Fruit fly (Drosophila melanogaster) whole organism, embryonic: ENCODE data around the gene Dh31.

ENCODE experiments used
- Ada2b ChIP-seq: fragments of 200-800 bp; sonication (Bioruptor generic); IDR thresholded peaks from 2 replicates; pipeline ENCODE4 v1.3.6; 2022; ENCODE audit warnings: missing biosample characterization, missing genetic modification characterization
- Awh ChIP-seq: fragments of 200-800 bp; sonication (Bioruptor generic); IDR thresholded peaks from 2 replicates; pipeline ENCODE4, ENCODE4 v1.3.6; 2022; ENCODE audit warnings: missing biosample characterization, missing genetic modification characterization
- BEAF-32 ChIP-seq: fragments of 200-800 bp; sonication (Bioruptor generic); optimal IDR thresholded peaks from 3 replicates; lab custom pipeline; 2017; ENCODE audit warnings: missing biosample characterization, missing genetic modification characterization, mild to moderate bottlenecking, moderate library complexity, missing genetic modification reagents
- CG10147 ChIP-seq: fragments of 200-800 bp; sonication (Bioruptor generic); optimal IDR thresholded peaks from 2 replicates; lab custom pipeline; 2019; ENCODE audit warnings: missing biosample characterization, mild to moderate bottlenecking, missing genetic modification characterization, moderate library complexity
- CG10274 ChIP-seq: fragments of 200-800 bp; sonication (Bioruptor generic); optimal IDR thresholded peaks from 3 replicates; lab custom pipeline; 2017; ENCODE audit warnings: missing biosample characterization, mild to moderate bottlenecking, missing genetic modification characterization
- CG12155 ChIP-seq: fragments of 200-800 bp; sonication (Bioruptor generic); optimal IDR thresholded peaks from 3 replicates; lab custom pipeline; 2016; ENCODE audit warnings: missing biosample characterization, missing genetic modification characterization
- CG12219 ChIP-seq: fragments of 200-800 bp; sonication (Bioruptor generic); optimal IDR thresholded peaks from 3 replicates; lab custom pipeline; 2018; ENCODE audit warnings: missing biosample characterization, mild to moderate bottlenecking, missing genetic modification characterization
- CG13424 ChIP-seq: fragments of 200-800 bp; sonication (Bioruptor generic); optimal IDR thresholded peaks from 2 replicates; lab custom pipeline; 2019; ENCODE audit warnings: missing biosample characterization, mild to moderate bottlenecking, missing genetic modification characterization, moderate library complexity
- CG14860 ChIP-seq: fragments of 200-800 bp; sonication (Bioruptor generic); IDR thresholded peaks from 3 replicates; pipeline ENCODE4 v1.3.6; 2022; ENCODE audit warnings: missing biosample characterization, missing genetic modification characterization; ENCODE audit not compliant: partially characterized antibody
- CG15479 ChIP-seq: fragments of 200-800 bp; sonication (Bioruptor generic); optimal IDR thresholded peaks from 3 replicates; lab custom pipeline; 2019; ENCODE audit warnings: missing biosample characterization, mild to moderate bottlenecking, missing genetic modification characterization, moderate library complexity
- CG17328 ChIP-seq: fragments of 200-800 bp; sonication (Bioruptor generic); IDR thresholded peaks from 2 replicates; pipeline ENCODE4 v1.3.6; 2022; ENCODE audit warnings: missing biosample characterization, missing genetic modification characterization
- CG18619 ChIP-seq: fragments of 200-800 bp; sonication (Bioruptor generic); optimal IDR thresholded peaks from 3 replicates; lab custom pipeline; 2017; ENCODE audit warnings: missing biosample characterization, mild to moderate bottlenecking, missing genetic modification characterization
- CG3847 ChIP-seq: fragments of 200-800 bp; sonication (Bioruptor generic); IDR thresholded peaks from 2 replicates; pipeline ENCODE4 v1.3.6; 2022; ENCODE audit warnings: missing biosample characterization, missing genetic modification characterization
- CG4360 ChIP-seq: fragments of 200-800 bp; sonication (Bioruptor generic); IDR thresholded peaks from 2 replicates; pipeline ENCODE4 v1.3.6; 2022; ENCODE audit warnings: missing biosample characterization, missing genetic modification characterization
- CG5180 ChIP-seq: fragments of 200-800 bp; sonication (Bioruptor generic); optimal IDR thresholded peaks from 3 replicates; lab custom pipeline; 2017; ENCODE audit warnings: missing biosample characterization, missing genetic modification characterization, mild to moderate bottlenecking, moderate library complexity, missing genetic modification reagents
- CG8089 ChIP-seq: fragments of 200-800 bp; sonication (Bioruptor generic); optimal IDR thresholded peaks from 3 replicates; lab custom pipeline; 2016; ENCODE audit warnings: missing biosample characterization, missing genetic modification characterization
- CG8281 ChIP-seq: fragments of 200-800 bp; sonication (Bioruptor generic); optimal IDR thresholded peaks from 2 replicates; lab custom pipeline; 2018; ENCODE audit warnings: missing biosample characterization, mild to moderate bottlenecking, missing genetic modification characterization, moderate library complexity
- CG9797 ChIP-seq: fragments of 200-800 bp; sonication (Bioruptor generic); optimal IDR thresholded peaks from 3 replicates; lab custom pipeline; 2018; ENCODE audit warnings: missing biosample characterization, mild to moderate bottlenecking, missing genetic modification characterization
- CoRest ChIP-seq: fragments of 200-800 bp; sonication (Bioruptor generic); optimal IDR thresholded peaks from 3 replicates; lab custom pipeline; 2018; ENCODE audit warnings: missing biosample characterization, mild to moderate bottlenecking, missing genetic modification characterization, moderate library complexity
- D ChIP-seq, 2 experiments: fragments of 200-800 bp in 1 of 2; fragments of >200 bp in 1 of 2; sonication (Bioruptor generic) in 1 of 2; optimal IDR thresholded peaks; 2 replicates in 1 of 2; 3 replicates in 1 of 2; lab custom pipeline; 2017; ENCODE audit warnings: mild to moderate bottlenecking in 1 of 2, missing biosample characterization in 1 of 2, missing genetic modification characterization in 1 of 2, missing genetic modification reagents in 1 of 2
- D19A ChIP-seq: fragments of 200-800 bp; optimal IDR thresholded peaks from 3 replicates; lab custom pipeline; 2019; ENCODE audit warnings: missing biosample characterization, mild to moderate bottlenecking, missing genetic modification characterization, moderate library complexity
- Fer2 ChIP-seq: fragments of 200-800 bp; sonication (Bioruptor generic); optimal IDR thresholded peaks from 2 replicates; lab custom pipeline; 2018; ENCODE audit warnings: missing biosample characterization, mild to moderate bottlenecking, missing genetic modification characterization, moderate library complexity
- Fer3 ChIP-seq: fragments of 200-800 bp; sonication (Bioruptor generic); optimal IDR thresholded peaks from 2 replicates; lab custom pipeline; 2018; ENCODE audit warnings: missing biosample characterization, mild to moderate bottlenecking, missing genetic modification characterization, moderate library complexity
- GATAe ChIP-seq: fragments of 200-800 bp; sonication (Bioruptor generic); conservative IDR thresholded peaks from 2 replicates; pipeline ENCODE4 v1.3.6; 2022; ENCODE audit warnings: missing biosample characterization, missing genetic modification characterization
- HLH54F ChIP-seq: fragments of 200-800 bp; sonication (Bioruptor generic); optimal IDR thresholded peaks from 3 replicates; lab custom pipeline; 2016; ENCODE audit warnings: missing biosample characterization, missing genetic modification characterization
- Jarid2 ChIP-seq: fragments of 200-800 bp; sonication (Bioruptor generic); optimal IDR thresholded peaks from 3 replicates; lab custom pipeline; 2017; ENCODE audit warnings: mild to moderate bottlenecking, missing biosample characterization, missing genetic modification reagents, missing genetic modification characterization
- MBD-R2 ChIP-seq: fragments of 200-800 bp; sonication (Bioruptor generic); IDR thresholded peaks from 2 replicates; pipeline ENCODE4 v1.3.6; 2022; ENCODE audit warnings: missing biosample characterization, missing genetic modification characterization
- Optix ChIP-seq: fragments of 200-800 bp; sonication (Bioruptor generic); IDR thresholded peaks from 3 replicates; pipeline ENCODE4 v1.3.6; 2022; ENCODE audit warnings: missing biosample characterization, missing genetic modification characterization
- Scr ChIP-seq: fragments of 200-800 bp; sonication (Bioruptor generic); IDR thresholded peaks from 2 replicates; pipeline ENCODE4 v1.3.6; 2022; ENCODE audit warnings: missing biosample characterization, missing genetic modification characterization; ENCODE audit not compliant: partially characterized antibody
- Taf1 ChIP-seq: fragments of 200-800 bp; sonication (Bioruptor generic); IDR thresholded peaks from 2 replicates; pipeline ENCODE4 v1.3.6; 2022; ENCODE audit warnings: missing biosample characterization, missing genetic modification characterization
- abd-A ChIP-seq: fragments of 200-800 bp; sonication (Bioruptor generic); optimal IDR thresholded peaks from 3 replicates; lab custom pipeline; 2019; ENCODE audit warnings: missing biosample characterization, mild to moderate bottlenecking, missing genetic modification characterization, moderate library complexity
- ara ChIP-seq: fragments of 200-800 bp; sonication (Bioruptor generic); IDR thresholded peaks from 2 replicates; pipeline ENCODE4 v1.3.6; 2022; ENCODE audit warnings: missing biosample characterization, missing genetic modification characterization
- br ChIP-seq: fragments of >200 bp; optimal IDR thresholded peaks from 2 replicates; lab custom pipeline; 2017
- cas ChIP-seq: fragments of 200-800 bp; sonication (Bioruptor generic); IDR thresholded peaks from 2 replicates; pipeline ENCODE4 v1.3.6; 2022; ENCODE audit warnings: missing biosample characterization, missing genetic modification characterization
- cato ChIP-seq: fragments of 200-800 bp; sonication (Bioruptor generic); optimal IDR thresholded peaks from 2 replicates; lab custom pipeline; 2016; ENCODE audit warnings: missing biosample characterization, missing genetic modification characterization, borderline replicate concordance
- chif ChIP-seq, 2 experiments: fragments of 200-800 bp; sonication (Bioruptor generic); optimal IDR thresholded peaks; 3 replicates each; lab custom pipeline; 2016; ENCODE audit warnings: missing biosample characterization in 2 of 2, missing genetic modification characterization in 2 of 2
- fd96Cb ChIP-seq: fragments of 200-800 bp; sonication (Bioruptor generic); optimal IDR thresholded peaks from 2 replicates; lab custom pipeline; 2018; ENCODE audit warnings: missing biosample characterization, mild to moderate bottlenecking, missing genetic modification characterization, moderate library complexity
- gro ChIP-seq: fragments of 200-800 bp; sonication (Bioruptor generic); optimal IDR thresholded peaks from 2 replicates; lab custom pipeline; 2016; ENCODE audit warnings: missing biosample characterization, missing genetic modification characterization
- ham ChIP-seq: fragments of 200-800 bp; sonication (Bioruptor generic); IDR thresholded peaks from 2 replicates; pipeline ENCODE4 v1.3.6; 2022; ENCODE audit warnings: missing biosample characterization, missing genetic modification characterization
- lilli ChIP-seq: fragments of 200-800 bp; sonication (Bioruptor generic); optimal IDR thresholded peaks from 3 replicates; lab custom pipeline; 2016; ENCODE audit warnings: missing biosample characterization, missing genetic modification characterization
- lola ChIP-seq, 3 experiments: fragments of >200 bp in 2 of 3; fragments of 200-800 bp in 1 of 3; sonication (Bioruptor generic) in 1 of 3; optimal IDR thresholded peaks; 2 replicates each; lab custom pipeline; 2017 to 2019; ENCODE audit warnings: missing biosample characterization in 3 of 3, missing genetic modification characterization in 3 of 3, mild to moderate bottlenecking in 1 of 3, moderate library complexity in 1 of 3
- pros ChIP-seq: fragments of 200-800 bp; sonication (Bioruptor generic); optimal IDR thresholded peaks from 3 replicates; lab custom pipeline; 2019; ENCODE audit warnings: missing biosample characterization, mild to moderate bottlenecking, missing genetic modification characterization, moderate library complexity
- ranshi ChIP-seq: fragments of 200-800 bp; sonication (Bioruptor generic); IDR thresholded peaks from 2 replicates; pipeline ENCODE4 v1.3.6; 2022; ENCODE audit warnings: missing biosample characterization, missing genetic modification characterization
- sc ChIP-seq, 3 experiments: fragments of >200 bp in 2 of 3; fragments of 200-800 bp in 1 of 3; sonication (Bioruptor generic) in 1 of 3; optimal IDR thresholded peaks; 2 replicates in 2 of 3; 3 replicates in 1 of 3; lab custom pipeline; 2017; ENCODE audit warnings: mild to moderate bottlenecking in 1 of 3, missing biosample characterization in 1 of 3, missing genetic modification characterization in 1 of 3, missing genetic modification reagents in 1 of 3
- schlank ChIP-seq: fragments of 200-800 bp; sonication (Bioruptor generic); optimal IDR thresholded peaks from 2 replicates; lab custom pipeline; 2018; ENCODE audit warnings: missing biosample characterization, mild to moderate bottlenecking, missing genetic modification characterization
- slou ChIP-seq: fragments of 200-800 bp; sonication (Bioruptor generic); optimal IDR thresholded peaks from 3 replicates; lab custom pipeline; 2016; ENCODE audit warnings: missing biosample characterization, missing genetic modification characterization
- sr ChIP-seq: fragments of 200-800 bp; sonication (Bioruptor generic); IDR thresholded peaks from 3 replicates; pipeline ENCODE4 v1.3.6; 2022; ENCODE audit warnings: missing biosample characterization, missing genetic modification characterization
- tx ChIP-seq: fragments of 200-800 bp; sonication (Bioruptor generic); optimal IDR thresholded peaks from 2 replicates; lab custom pipeline; 2016; ENCODE audit warnings: missing biosample characterization, missing genetic modification characterization
- unc-4 ChIP-seq: fragments of 200-800 bp; sonication (Bioruptor generic); IDR thresholded peaks from 2 replicates; pipeline ENCODE4 v1.3.6; 2022; ENCODE audit warnings: missing biosample characterization, missing genetic modification characterization; ENCODE audit not compliant: partially characterized antibody
- wor ChIP-seq: fragments of 200-800 bp; sonication (Bioruptor generic); IDR thresholded peaks from 2 replicates; pipeline ENCODE4 v1.3.6; 2022; ENCODE audit warnings: missing biosample characterization, missing genetic modification characterization

Gene Dh31

DNA sequence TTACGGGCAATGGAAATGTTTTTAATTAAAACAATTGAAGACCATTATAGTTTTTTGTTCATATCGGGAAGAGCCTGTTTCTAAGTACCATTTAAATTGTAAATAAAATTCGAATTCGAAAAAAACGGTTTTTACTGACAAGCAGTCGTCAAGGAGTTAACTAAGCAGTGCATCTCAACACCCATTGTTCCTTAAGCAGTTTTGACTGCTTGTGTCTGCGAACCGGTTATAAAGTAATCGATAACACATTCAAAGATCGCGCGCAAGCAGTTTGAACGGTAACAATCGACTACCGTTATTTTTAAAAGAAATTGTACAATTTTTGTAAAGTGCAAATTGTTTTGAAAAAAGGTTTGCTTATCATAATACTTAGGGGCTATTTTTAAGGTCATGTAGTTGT lies 28.7 kb downstream of the Dh31 start (continued):
- no peak for TF ChIP-seq wor (GFP tag; lab: Robert Waterston, UW)
- TF ChIP-seq chif (GFP tag; optimal IDR thresholded peaks at IDR 0.05; lab: Kevin White, UChicago), result no peak
- TF ChIP-seq CG5180 (GFP tag; lab: Kevin White, UChicago), result no peak
- TF ChIP-seq unc-4, result no peak
- peak; percentile 54 for TF ChIP-seq BEAF-32 (GFP tag; lab: Kevin White, UChicago)
- no peak for TF ChIP-seq Awh (GFP tag; lab: Robert Waterston, UW)
- no peak for TF ChIP-seq br (lab: Kevin White, UChicago)
- TF ChIP-seq D (optimal IDR thresholded peaks at IDR 0.05; lab: Kevin White, UChicago), result peak; percentile 75
- peak; percentile 51 for TF ChIP-seq D (GFP tag; optimal IDR thresholded peaks at IDR 0.05; lab: Kevin White, UChicago)
- TF ChIP-seq cato, result no peak
- no peak for TF ChIP-seq CG4360
- no peak for TF ChIP-seq sc (optimal IDR thresholded peaks at IDR 0.05; lab: Kevin White, UChicago)
- TF ChIP-seq sc (GFP tag; optimal IDR thresholded peaks at IDR 0.05; lab: Kevin White, UChicago), result no peak
- TF ChIP-seq sr (GFP tag; lab: Robert Waterston, UW), result no peak
- TF ChIP-seq CG3847 (GFP tag; lab: Robert Waterston, UW), result no peak
- no peak for TF ChIP-seq Fer3
- no peak for TF ChIP-seq abd-A (tag; lab: Kevin White, UChicago)
- no peak for TF ChIP-seq ara
- no peak for TF ChIP-seq tx (GFP tag; lab: Kevin White, UChicago)
- TF ChIP-seq fd96Cb (tag; lab: Kevin White, UChicago), result no peak
- TF ChIP-seq gro (GFP tag; lab: Kevin White, UChicago), result no peak
- no peak for TF ChIP-seq Jarid2 (GFP tag; lab: Kevin White, UChicago)
- no peak for TF ChIP-seq slou (GFP tag; lab: Kevin White, UChicago)
- no peak for TF ChIP-seq lilli
- no peak for TF ChIP-seq schlank (tag; lab: Kevin White, UChicago)
- no peak for TF ChIP-seq CG10274
- TF ChIP-seq CG8089 (GFP tag; lab: Kevin White, UChicago), result no peak
- TF ChIP-seq Optix (GFP tag; lab: Robert Waterston, UW), result no peak
- TF ChIP-seq pros (GFP tag; lab: Kevin White, UChicago), result no peak
- TF ChIP-seq CG12219 (GFP tag; lab: Kevin White, UChicago), result no peak
- TF ChIP-seq CG18619 (GFP tag; lab: Kevin White, UChicago), result no peak
- no peak for TF ChIP-seq lola (GFP tag; optimal IDR thresholded peaks at IDR 0.05; lab: Kevin White, UChicago)
- TF ChIP-seq CG8281 (tag; lab: Kevin White, UChicago), result no peak
- peak; percentile 7; the same call in 1 of the 2 replicates for TF ChIP-seq Scr (GFP tag; lab: Robert Waterston, UW)
- no peak for TF ChIP-seq D19A (tag; lab: Kevin White, UChicago)
- no peak for TF ChIP-seq CG13424 (tag; lab: Kevin White, UChicago)
- no peak for TF ChIP-seq GATAe (GFP tag; lab: Robert Waterston, UW)
- no peak for TF ChIP-seq CG12155 (GFP tag; lab: Kevin White, UChicago)
- no peak for TF ChIP-seq cas
- TF ChIP-seq ranshi (GFP tag; lab: Robert Waterston, UW), result no peak
- no peak for TF ChIP-seq ham (GFP tag; lab: Robert Waterston, UW)
- no peak for TF ChIP-seq CG9797 (GFP tag; lab: Kevin White, UChicago)
- TF ChIP-seq CG10147 (GFP tag; lab: Kevin White, UChicago), result no peak
- no peak for TF ChIP-seq Ada2b
- TF ChIP-seq Fer2 (tag; lab: Kevin White, UChicago), result no peak
- no peak for TF ChIP-seq CG17328
- no peak for TF ChIP-seq Taf1
- TF ChIP-seq MBD-R2, result no peak
- TF ChIP-seq CoRest (tag; lab: Kevin White, UChicago), result peak; percentile 63
- peak; percentile 54 for TF ChIP-seq CG14860
- peak; percentile 1 for TF ChIP-seq HLH54F (GFP tag; lab: Kevin White, UChicago)
- TF ChIP-seq CG15479 (GFP tag; lab: Kevin White, UChicago), result peak; percentile 88
